Fruit fly (Drosophila melanogaster): ENCODE data around the gene CG18301.

The CG18301 gene

DNA sequence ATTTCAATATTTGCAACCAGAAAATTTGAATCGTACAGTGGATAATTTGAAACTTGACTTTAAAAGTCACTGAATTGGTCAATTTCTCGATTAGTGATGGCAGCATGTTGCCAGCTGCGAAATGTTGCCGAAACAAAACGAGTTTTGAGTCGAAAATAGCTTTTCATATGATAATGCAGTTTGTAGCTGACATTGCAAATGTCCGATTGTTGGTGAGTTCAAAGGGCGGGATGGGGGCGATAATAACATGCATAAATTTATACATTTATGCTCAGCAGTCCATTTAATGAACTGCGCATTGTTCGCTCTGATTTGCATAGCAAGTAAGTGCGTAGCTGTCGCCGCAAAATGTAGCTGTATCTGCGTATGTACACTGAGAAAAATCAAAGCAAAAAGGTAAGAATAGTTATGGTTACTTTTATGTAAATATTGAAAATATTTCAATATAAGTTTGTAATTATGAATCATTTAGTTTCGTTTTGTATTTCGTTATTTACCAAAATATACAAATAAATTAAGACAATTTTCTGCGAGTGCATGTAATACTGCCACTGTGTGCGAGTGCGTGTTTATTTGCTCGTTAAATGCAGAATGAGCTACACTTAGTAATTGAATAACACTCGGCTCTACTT is 4.6 kb upstream of the CG18301 start, which contains the start of gene Lip4 (continued):
- TF ChIP-seq CG9139 (GFP tag; optimal IDR thresholded peaks at IDR 0.05) (no peak), CG6276 (GFP tag; optimal IDR thresholded peaks at IDR 0.05) (peak; percentile 56), acj6 (GFP tag; optimal IDR thresholded peaks at IDR 0.05) (peak; percentile 68), CG16779 (tag; optimal IDR thresholded peaks at IDR 0.05) (peak; percentile 26), Smox (GFP tag; optimal IDR thresholded peaks at IDR 0.05) (peak; percentile 56), fd85E (GFP tag; optimal IDR thresholded peaks at IDR 0.05) (no peak), Lpt (GFP tag; optimal IDR thresholded peaks at IDR 0.05) (peak; percentile 54), Eip93F (GFP tag; optimal IDR thresholded peaks at IDR 0.05) (no peak), Sox15 (GFP tag; optimal IDR thresholded peaks at IDR 0.05) (peak; percentile 40)

DNA sequence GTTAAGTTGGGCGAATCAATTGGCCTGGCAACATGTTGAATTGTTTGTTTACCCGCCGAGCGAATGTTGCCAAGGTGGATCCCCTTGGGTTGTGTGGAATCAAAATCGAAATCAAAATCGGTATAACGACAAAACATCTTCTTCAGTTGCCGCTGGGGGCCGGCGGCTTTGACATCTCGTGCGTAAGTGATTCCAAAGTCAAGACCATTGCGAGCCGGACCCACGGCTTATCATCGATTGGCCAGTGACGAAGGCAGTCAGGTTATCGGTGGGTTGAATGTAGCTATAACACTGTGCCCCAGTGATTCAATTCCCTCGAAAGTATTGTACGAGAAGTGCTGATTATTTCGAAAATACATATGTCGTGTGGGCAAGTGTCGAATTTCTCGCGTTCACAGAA is 2.6 kb upstream of the CG18301 start:
- TF ChIP-seq svp (GFP tag) (peak; percentile 99), CG8632 (GFP tag; optimal IDR thresholded peaks at IDR 0.05) (no peak)

DNA sequence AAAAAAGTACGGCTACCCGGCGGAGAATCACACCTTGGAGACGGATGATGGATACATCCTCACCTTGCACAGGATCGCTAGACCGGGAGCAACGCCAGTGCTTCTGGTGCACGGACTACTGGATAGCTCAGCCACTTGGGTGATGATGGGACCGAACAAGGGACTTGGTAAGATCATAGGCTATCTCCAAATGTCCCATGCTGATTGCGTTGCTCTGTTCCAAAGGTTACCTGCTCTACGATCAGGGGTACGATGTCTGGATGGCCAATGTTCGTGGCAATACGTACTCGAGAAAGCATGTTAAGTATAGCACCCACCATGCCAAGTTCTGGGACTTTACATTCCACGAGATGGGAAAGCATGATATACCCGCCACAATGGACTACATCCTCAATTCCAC is 1.5 kb upstream of the CG18301 start:
- TF ChIP-seq fd85E (GFP tag; optimal IDR thresholded peaks at IDR 0.05) = no peak
- no peak for TF ChIP-seq CG6163 (GFP tag; IDR thresholded peaks at IDR 0.05)
- no peak for TF ChIP-seq eg (GFP tag; IDR thresholded peaks at IDR 0.05)
- TF ChIP-seq svp (GFP tag) = peak; percentile 93
- no peak for TF ChIP-seq CG6276 (GFP tag; optimal IDR thresholded peaks at IDR 0.05)
- no peak for TF ChIP-seq Hr4 (GFP tag; optimal IDR thresholded peaks at IDR 0.05)

DNA sequence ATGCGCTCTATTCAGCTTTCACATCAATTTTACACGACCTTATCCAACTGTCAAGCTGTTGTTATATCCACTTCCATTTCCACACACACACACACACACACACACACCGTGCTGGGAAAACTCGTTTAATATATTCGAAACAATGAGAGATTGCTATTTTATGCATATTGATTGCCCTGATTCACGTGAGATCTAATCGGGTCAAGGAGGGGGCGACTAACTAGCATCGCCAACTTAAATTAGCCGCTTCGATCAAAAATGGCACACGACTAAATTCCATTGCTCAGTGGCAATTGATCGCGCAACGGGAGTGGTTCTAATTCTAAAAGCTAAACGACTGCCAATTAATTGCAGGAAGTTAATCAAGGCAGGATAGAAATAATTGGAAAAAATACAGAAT is 2.4 kb downstream of the CG18301 start, which contains the start of gene CG18302:
CG18302 (plus strand) TSS at position 301 of the 400 bp plus-strand sequence.
- TF ChIP-seq CG8119 (GFP tag; IDR thresholded peaks at IDR 0.05) = no peak
- TF ChIP-seq CG4318 (GFP tag; optimal IDR thresholded peaks at IDR 0.05) = no peak
- TF ChIP-seq Sox15 (GFP tag; optimal IDR thresholded peaks at IDR 0.05) = no peak
- TF ChIP-seq Eip75B (GFP tag; optimal IDR thresholded peaks at IDR 0.05) = no peak
- no peak for TF ChIP-seq fd59A (GFP tag; optimal IDR thresholded peaks at IDR 0.05)

DNA sequence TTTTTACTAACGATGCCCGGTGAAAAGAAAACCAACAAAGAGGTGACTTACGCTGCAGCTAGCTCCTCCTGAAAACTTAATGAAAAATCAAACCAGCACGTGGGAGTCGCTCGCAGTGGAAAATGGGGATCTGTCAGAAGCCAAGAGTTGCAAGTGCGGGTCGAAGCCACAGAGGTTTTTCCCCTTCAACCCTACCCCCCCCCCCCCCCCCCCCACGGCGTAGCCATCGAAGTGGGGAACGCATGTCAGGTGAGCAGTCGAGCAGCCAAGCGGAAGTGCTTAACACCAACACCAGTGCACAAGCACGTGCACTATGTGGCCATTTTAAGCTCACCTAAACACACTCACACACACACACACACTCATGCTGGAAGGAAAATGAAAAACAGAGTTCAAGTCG is 7.7 kb downstream of the CG18301 start:
- TF ChIP-seq CG7368 (GFP tag; optimal IDR thresholded peaks at IDR 0.05) = no peak
- no peak for TF ChIP-seq Eip93F (GFP tag; optimal IDR thresholded peaks at IDR 0.05)
- TF ChIP-seq CG6792 (GFP tag; optimal IDR thresholded peaks at IDR 0.05) = no peak
- TF ChIP-seq achi (GFP tag; optimal IDR thresholded peaks at IDR 0.05) = no peak
- no peak for TF ChIP-seq dac (GFP tag; optimal IDR thresholded peaks at IDR 0.05)
- TF ChIP-seq Gug (GFP tag; IDR thresholded peaks at IDR 0.05) = no peak
- no peak for TF ChIP-seq cyc (GFP tag; optimal IDR thresholded peaks at IDR 0.05)
- TF ChIP-seq Sox102F (GFP tag; optimal IDR thresholded peaks at IDR 0.05) = no peak
- no peak for TF ChIP-seq ss (GFP tag; optimal IDR thresholded peaks at IDR 0.05)
- TF ChIP-seq salr (GFP tag; optimal IDR thresholded peaks at IDR 0.05) = no peak
- no peak for TF ChIP-seq Ets96B (tag; optimal IDR thresholded peaks at IDR 0.05)
- no peak for TF ChIP-seq spab (GFP tag; optimal IDR thresholded peaks at IDR 0.05)
- TF ChIP-seq Hr38 (GFP tag; optimal IDR thresholded peaks at IDR 0.05) = no peak

DNA sequence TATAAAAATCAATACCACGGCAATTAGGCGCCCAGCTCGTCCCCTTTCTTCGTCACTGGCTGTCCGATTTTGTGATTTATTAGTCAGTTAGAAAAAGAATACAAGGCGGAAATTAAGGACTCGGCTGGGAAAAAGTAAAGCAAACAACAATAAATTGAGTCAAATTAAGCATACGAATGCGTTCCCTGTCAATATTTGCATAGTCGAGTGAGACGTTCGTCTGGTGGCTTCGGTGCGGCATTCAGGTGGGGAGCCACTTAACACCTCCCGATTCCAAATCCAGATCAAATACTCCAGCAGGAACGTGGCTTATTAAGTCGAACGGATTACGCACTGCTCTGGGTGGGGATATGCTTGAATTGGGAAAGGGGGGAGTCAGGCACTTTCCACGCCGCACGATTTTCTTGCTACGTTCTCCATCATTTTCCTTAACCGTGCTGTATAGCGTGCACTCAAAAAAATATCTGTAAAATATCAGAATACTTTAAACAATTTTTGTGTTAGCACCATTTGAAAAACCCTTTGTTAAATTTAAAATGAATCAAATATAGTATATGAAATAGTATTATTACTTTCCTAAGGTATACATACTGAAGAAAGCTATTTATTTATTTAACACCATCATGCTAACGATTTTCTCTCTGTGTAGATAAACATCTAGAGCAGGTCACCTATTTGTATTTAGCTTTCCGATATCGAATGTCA is 11.6 kb downstream of the CG18301 start:
- TF ChIP-seq Hr4 (GFP tag; optimal IDR thresholded peaks at IDR 0.05) (peak; percentile 4), CG15336 (GFP tag; IDR thresholded peaks at IDR 0.05) (peak; percentile 22; the same call in 1 of the 2 replicates), svp (GFP tag) (no peak), net (GFP tag; optimal IDR thresholded peaks at IDR 0.05) (no peak), CG7368 (GFP tag; optimal IDR thresholded peaks at IDR 0.05) (no peak), CG32006 (GFP tag; optimal IDR thresholded peaks at IDR 0.05) (peak; percentile 10), OdsH (GFP tag; optimal IDR thresholded peaks at IDR 0.05) (peak; percentile 8), CG8119 (GFP tag; IDR thresholded peaks at IDR 0.05) (0 out of 3 replicates have a peak, but pooled peaks have one; percentile 30), fkh (GFP tag; optimal IDR thresholded peaks at IDR 0.05) (peak; percentile 42)
